Fruit fly (Drosophila melanogaster): ENCODE data around the gene CG9588.
A peak's percentile ranks its signal among the peaks of the same experiment; 100 is the strongest.

The CG9588 gene

DNA sequence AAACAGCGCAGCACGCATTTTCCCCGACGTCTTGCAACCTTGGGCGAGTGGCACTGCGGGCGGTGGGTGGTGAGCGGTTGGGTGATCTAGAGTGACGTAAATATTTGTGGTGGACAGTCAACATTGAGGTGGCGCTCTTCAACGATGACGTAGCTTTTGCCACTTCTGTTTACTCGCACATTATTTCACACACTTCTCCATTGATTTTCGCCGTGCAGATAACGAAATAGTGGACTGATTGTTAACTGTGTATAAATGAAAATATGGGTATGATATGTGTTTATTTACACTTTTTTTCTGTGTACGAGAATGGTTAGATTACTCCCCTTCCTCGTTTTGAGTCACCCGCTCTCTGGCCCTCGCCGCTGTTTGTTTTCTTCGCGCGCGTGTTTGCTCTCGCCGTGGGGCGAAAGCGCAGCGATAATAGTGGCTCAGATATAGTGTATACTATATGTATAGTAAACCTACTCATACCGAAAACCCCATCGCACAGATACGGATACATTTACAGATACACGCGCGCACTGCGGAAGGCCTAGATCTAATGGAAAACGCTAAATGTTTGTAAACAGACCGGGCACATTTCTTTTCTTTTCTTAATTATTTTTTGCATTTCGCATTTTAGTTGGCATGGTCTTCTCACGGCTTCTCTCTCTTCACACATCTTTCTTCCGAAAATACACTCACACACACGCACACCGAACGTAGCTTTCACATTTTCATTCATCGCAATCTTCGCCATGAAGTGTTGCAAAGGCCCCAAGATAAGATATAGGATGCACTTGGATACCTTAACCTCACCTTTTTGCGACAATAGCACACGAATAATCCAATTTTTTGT, 10.1 kb upstream of the CG9588 start, which contains the start of gene omd (continued):
- TF ChIP-seq CG5180 (GFP tag; optimal IDR thresholded peaks at IDR 0.05): no peak
- TF ChIP-seq ssp (GFP tag; IDR thresholded peaks at IDR 0.05): peak; percentile 18; the same call in 1 of the 2 replicates
- TF ChIP-seq eyg (GFP tag; optimal IDR thresholded peaks at IDR 0.05): peak; percentile 69
- TF ChIP-seq CG17912 (GFP tag; optimal IDR thresholded peaks at IDR 0.05): peak; percentile 56
- TF ChIP-seq CG13123 (GFP tag; optimal IDR thresholded peaks at IDR 0.05): peak; percentile 33
- peak; percentile 23 for TF ChIP-seq pum (GFP tag; optimal IDR thresholded peaks at IDR 0.05)
- TF ChIP-seq ewg (GFP tag; optimal IDR thresholded peaks at IDR 0.05): peak; percentile 28
- TF ChIP-seq chif (GFP tag; optimal IDR thresholded peaks at IDR 0.05): peak; percentile 38 to 40
- peak; percentile 38 for TF ChIP-seq slou (GFP tag; optimal IDR thresholded peaks at IDR 0.05)
- TF ChIP-seq CG15696 (tag; optimal IDR thresholded peaks at IDR 0.05): peak; percentile 70
- 0 out of 3 replicates have a peak, but pooled peaks have one; percentile 14 for TF ChIP-seq CG16813 (GFP tag; IDR thresholded peaks at IDR 0.05; ENCODE audit: partially characterized antibody)
- peak; percentile 14 for TF ChIP-seq CG12744 (GFP tag; optimal IDR thresholded peaks at IDR 0.05)
- TF ChIP-seq zf30C (GFP tag; optimal IDR thresholded peaks at IDR 0.05): peak; percentile 81
- peak; percentile 96 for TF ChIP-seq CG34376 (GFP tag; optimal IDR thresholded peaks at IDR 0.05)
- no peak for TF ChIP-seq Dfd (GFP tag; optimal IDR thresholded peaks at IDR 0.05)
- TF ChIP-seq Dad (GFP tag; optimal IDR thresholded peaks at IDR 0.05): peak; percentile 22
- peak in 1 of 2 experiments; percentile 69 for TF ChIP-seq Hr51 (GFP tag; optimal IDR thresholded peaks at IDR 0.05)
- peak; percentile 64 for TF ChIP-seq NC2β (GFP tag; optimal IDR thresholded peaks at IDR 0.05)
- TF ChIP-seq CG12299 (tag; optimal IDR thresholded peaks at IDR 0.05): peak; percentile 42
- TF ChIP-seq CG14441 (GFP tag; IDR thresholded peaks at IDR 0.05): peak; percentile 59; the same call in 1 of the 2 replicates
- TF ChIP-seq pb (GFP tag; optimal IDR thresholded peaks at IDR 0.05): peak; percentile 21
- peak in 1 of 2 experiments; percentile 59 for TF ChIP-seq bsh (GFP tag; optimal IDR thresholded peaks at IDR 0.05)
- TF ChIP-seq Awh (GFP tag; IDR thresholded peaks at IDR 0.05): peak; percentile 61; the same call in 1 of the 2 replicates
- TF ChIP-seq CG12391 (tag; optimal IDR thresholded peaks at IDR 0.05): peak; percentile 37
- TF ChIP-seq D (optimal IDR thresholded peaks at IDR 0.05): no peak
- peak; percentile 66 for TF ChIP-seq D (GFP tag; optimal IDR thresholded peaks at IDR 0.05)
- TF ChIP-seq CG12104 (GFP tag; optimal IDR thresholded peaks at IDR 0.05): peak; percentile 18
- peak; percentile 5 for TF ChIP-seq CG10654 (GFP tag; optimal IDR thresholded peaks at IDR 0.05)
- peak; percentile 38 for TF ChIP-seq CG4854 (GFP tag; optimal IDR thresholded peaks at IDR 0.05)
- TF ChIP-seq Kr (GFP tag; optimal IDR thresholded peaks at IDR 0.05): peak; percentile 72
- peak; percentile 74 for TF ChIP-seq CG11247 (GFP tag; IDR thresholded peaks at IDR 0.05)
- TF ChIP-seq CG13624 (GFP tag; optimal IDR thresholded peaks at IDR 0.05): peak; percentile 22
- peak; percentile 89 for TF ChIP-seq Med (GFP tag)
- TF ChIP-seq CG33213 (GFP tag; optimal IDR thresholded peaks at IDR 0.05): peak; percentile 55
- no peak for TF ChIP-seq CG1603 (tag; optimal IDR thresholded peaks at IDR 0.05)
- TF ChIP-seq yki (optimal IDR thresholded peaks at IDR 0.05): no peak
- TF ChIP-seq en (GFP tag; optimal IDR thresholded peaks at IDR 0.05): peak; percentile 52
- peak; percentile 81 for TF ChIP-seq Xrp1 (GFP tag; IDR thresholded peaks at IDR 0.05)
- TF ChIP-seq H2.0 (GFP tag; IDR thresholded peaks at IDR 0.05): 0 out of 2 replicates have a peak, but pooled peaks have one; percentile 28
- peak; percentile 67; the same call in 1 of the 3 replicates for TF ChIP-seq gce (GFP tag; IDR thresholded peaks at IDR 0.05)
- TF ChIP-seq CG3163 (GFP tag; optimal IDR thresholded peaks at IDR 0.05): peak; percentile 41
- peak; percentile 43; the same call in 2 of the 3 replicates for TF ChIP-seq tgo (GFP tag; IDR thresholded peaks at IDR 0.05)
- TF ChIP-seq Taf1 (GFP tag; IDR thresholded peaks at IDR 0.05): peak; percentile 54
- TF ChIP-seq lmd (GFP tag; IDR thresholded peaks at IDR 0.05): peak; percentile 26; the same call in 1 of the 2 replicates
- TF ChIP-seq CG14710 (tag; optimal IDR thresholded peaks at IDR 0.05): peak; percentile 50
- TF ChIP-seq CG8089 (GFP tag; optimal IDR thresholded peaks at IDR 0.05): peak; percentile 37
- TF ChIP-seq Jarid2 (GFP tag; optimal IDR thresholded peaks at IDR 0.05): peak; percentile 19
- peak; percentile 95 for TF ChIP-seq sug (tag; optimal IDR thresholded peaks at IDR 0.05)
- peak; percentile 26 for TF ChIP-seq ems (GFP tag; optimal IDR thresholded peaks at IDR 0.05)
